Fruit fly (Drosophila melanogaster) whole organism, embryonic: ENCODE measurements around the gene Dph3.

ENCODE experiments used
- CG17328 ChIP-seq: fragments of 200-800 bp; sonication (Bioruptor generic); IDR thresholded peaks from 2 replicates; pipeline ENCODE4 v1.3.6; 2022; ENCODE audit warnings: missing biosample characterization, missing genetic modification characterization
- CG17568 ChIP-seq: fragments of 200-800 bp; sonication (Bioruptor generic); optimal IDR thresholded peaks from 2 replicates; lab custom pipeline; 2018; ENCODE audit warnings: missing biosample characterization, mild to moderate bottlenecking, missing genetic modification characterization, moderate library complexity
- CG18262 ChIP-seq: fragments of 200-800 bp; optimal IDR thresholded peaks from 3 replicates; lab custom pipeline; 2019; ENCODE audit warnings: missing biosample characterization, mild to moderate bottlenecking, missing genetic modification characterization, moderate library complexity
- CG33213 ChIP-seq: fragments of 200-800 bp; sonication (Bioruptor generic); optimal IDR thresholded peaks from 3 replicates; lab custom pipeline; 2016; ENCODE audit warnings: missing biosample characterization, missing genetic modification characterization
- CG7556 ChIP-seq: fragments of 200-800 bp; sonication (Bioruptor generic); optimal IDR thresholded peaks from 2 replicates; lab custom pipeline; 2017; ENCODE audit warnings: missing biosample characterization, mild to moderate bottlenecking, missing genetic modification characterization
- Drgx ChIP-seq: fragments of 200-800 bp; sonication (Bioruptor generic); IDR thresholded peaks from 2 replicates; pipeline ENCODE4 v1.3.6; 2022; ENCODE audit warnings: missing biosample characterization, missing genetic modification characterization
- ERR ChIP-seq: fragments of 200-800 bp; sonication (Bioruptor generic); optimal IDR thresholded peaks from 2 replicates; lab custom pipeline; 2016; ENCODE audit warnings: missing biosample characterization, missing genetic modification characterization
- bowl ChIP-seq: fragments of 200-800 bp; sonication (Bioruptor generic); IDR thresholded peaks from 2 replicates; pipeline ENCODE4 v1.3.6; 2022; ENCODE audit warnings: missing biosample characterization, missing genetic modification characterization
- ems ChIP-seq: fragments of 200-800 bp; sonication (Bioruptor generic); optimal IDR thresholded peaks from 3 replicates; lab custom pipeline; 2016; ENCODE audit warnings: missing biosample characterization, missing genetic modification characterization
- inv ChIP-seq: fragments of 200-800 bp; sonication (Bioruptor generic); IDR thresholded peaks from 2 replicates; pipeline ENCODE4 v1.3.6; 2022; ENCODE audit warnings: missing biosample characterization, missing genetic modification characterization; ENCODE audit not compliant: partially characterized antibody
- pum ChIP-seq: fragments of 200-800 bp; sonication (Bioruptor generic); optimal IDR thresholded peaks from 2 replicates; lab custom pipeline; 2016; ENCODE audit warnings: missing biosample characterization, missing genetic modification characterization
- sens ChIP-seq: fragments of 200-800 bp; sonication (Bioruptor generic); peaks from one replicate; lab custom pipeline; 2016; ENCODE audit warnings: missing biosample characterization, missing genetic modification characterization
- tgo ChIP-seq: fragments of 200-800 bp; sonication (Bioruptor generic); IDR thresholded peaks from 3 replicates; pipeline ENCODE4 v1.3.6; 2022; ENCODE audit warnings: missing biosample characterization, missing genetic modification characterization
- zen2 ChIP-seq: fragments of 200-800 bp; sonication (Bioruptor generic); IDR thresholded peaks from 3 replicates; pipeline ENCODE4 v1.3.6; 2022; ENCODE audit warnings: missing biosample characterization, missing genetic modification characterization; ENCODE audit not compliant: partially characterized antibody

dm6 chr3R:11240891-11241290 is 9.2 kb downstream of the Dph3 start, which contains the start of the genes scpr-B and scpr-A:
- TF ChIP-seq ERR (no peak), sens (GFP tag; lab: Kevin White, UChicago) (no peak), tgo (no peak), pum (no peak), inv (GFP tag; lab: Robert Waterston, UW) (no peak), zen2 (no peak), bowl (no peak), CG18262 (tag; lab: Kevin White, UChicago) (no peak), ems (GFP tag; lab: Kevin White, UChicago) (no peak), CG33213 (GFP tag; lab: Kevin White, UChicago) (no peak), CG17328 (GFP tag; lab: Robert Waterston, UW) (no peak), CG7556 (no peak), Drgx (GFP tag; lab: Robert Waterston, UW) (no peak), CG17568 (GFP tag; lab: Kevin White, UChicago) (no peak)
